Fruit fly (Drosophila melanogaster) whole organism, embryonic: ENCODE results near the gene ddbt.

Experiments used
- Adf1 ChIP-seq: fragments of 200-800 bp; sonication (Bioruptor generic); IDR thresholded peaks from 2 replicates; pipeline ENCODE4 v1.3.6; 2022; ENCODE audit warnings: missing biosample characterization, missing genetic modification characterization
- Atf6 ChIP-seq: fragments of 200-800 bp; sonication (Bioruptor generic); IDR thresholded peaks from 2 replicates; pipeline ENCODE4 v1.3.6; 2022; ENCODE audit warnings: missing biosample characterization, missing genetic modification characterization
- CG10274 ChIP-seq: fragments of 200-800 bp; sonication (Bioruptor generic); optimal IDR thresholded peaks from 3 replicates; lab custom pipeline; 2017; ENCODE audit warnings: missing biosample characterization, mild to moderate bottlenecking, missing genetic modification characterization
- CG10366 ChIP-seq: fragments of 200-800 bp; sonication (Bioruptor generic); IDR thresholded peaks from 2 replicates; pipeline ENCODE4 v1.3.6; 2022; ENCODE audit warnings: missing biosample characterization, missing genetic modification characterization
- CG11560 ChIP-seq: fragments of 200-800 bp; sonication (Bioruptor generic); IDR thresholded peaks from 3 replicates; pipeline ENCODE4 v1.3.6; 2022; ENCODE audit warnings: missing biosample characterization, missing genetic modification characterization
- CG12769 ChIP-seq: fragments of 200-800 bp; sonication (Bioruptor generic); optimal IDR thresholded peaks from 2 replicates; lab custom pipeline; 2019; ENCODE audit warnings: missing biosample characterization, mild to moderate bottlenecking, missing genetic modification characterization, moderate library complexity
- CG13287 ChIP-seq: fragments of 200-800 bp; sonication (Bioruptor generic); IDR thresholded peaks from 2 replicates; pipeline ENCODE4 v1.3.6; 2022; ENCODE audit warnings: missing biosample characterization, missing genetic modification characterization; ENCODE audit not compliant: partially characterized antibody
- CG13296 ChIP-seq: fragments of 200-800 bp; sonication (Bioruptor generic); optimal IDR thresholded peaks from 3 replicates; lab custom pipeline; 2018; ENCODE audit warnings: missing biosample characterization, mild to moderate bottlenecking, missing genetic modification characterization
- CG14667 ChIP-seq: fragments of 200-800 bp; sonication (Bioruptor generic); IDR thresholded peaks from 2 replicates; pipeline ENCODE4 v1.3.6; 2022; ENCODE audit warnings: missing biosample characterization, missing genetic modification characterization
- CG14965 ChIP-seq: fragments of 200-800 bp; sonication (Bioruptor generic); optimal IDR thresholded peaks from 2 replicates; lab custom pipeline; 2016; ENCODE audit warnings: missing biosample characterization, missing genetic modification characterization, borderline replicate concordance
- CG15514 ChIP-seq: fragments of 200-800 bp; sonication (Bioruptor generic); optimal IDR thresholded peaks from 3 replicates; lab custom pipeline; 2017; ENCODE audit warnings: missing biosample characterization, missing genetic modification characterization, mild to moderate bottlenecking, moderate library complexity, missing genetic modification reagents
- CG4404 ChIP-seq: fragments of 200-800 bp; sonication (Bioruptor generic); IDR thresholded peaks from 2 replicates; pipeline ENCODE4 v1.3.6; 2022; ENCODE audit warnings: missing biosample characterization, missing genetic modification characterization
- CG4820 ChIP-seq: fragments of 200-800 bp; sonication (Bioruptor generic); optimal IDR thresholded peaks from 3 replicates; lab custom pipeline; 2016; ENCODE audit warnings: missing biosample characterization, missing genetic modification characterization
- CG6683 ChIP-seq: fragments of 200-800 bp; sonication (Bioruptor generic); optimal IDR thresholded peaks from 2 replicates; lab custom pipeline; 2017; ENCODE audit warnings: missing biosample characterization, mild to moderate bottlenecking, missing genetic modification characterization, missing genetic modification reagents
- CG7839 ChIP-seq: fragments of 200-800 bp; sonication (Bioruptor generic); optimal IDR thresholded peaks from 3 replicates; lab custom pipeline; 2018; ENCODE audit warnings: missing biosample characterization, mild to moderate bottlenecking, missing genetic modification characterization, moderate library complexity
- CG7963 ChIP-seq: fragments of 200-800 bp; sonication (Bioruptor generic); IDR thresholded peaks from 3 replicates; pipeline ENCODE4 v1.3.6; 2022; ENCODE audit warnings: missing biosample characterization, missing genetic modification characterization; ENCODE audit not compliant: partially characterized antibody
- CG8478 ChIP-seq: fragments of >200 bp; optimal IDR thresholded peaks from 2 replicates; lab custom pipeline; 2018
- CG8765 ChIP-seq: fragments of 200-800 bp; sonication (Bioruptor generic); IDR thresholded peaks from 2 replicates; pipeline ENCODE4 v1.3.6; 2022; ENCODE audit warnings: missing biosample characterization, missing genetic modification characterization
- CG9817 ChIP-seq: fragments of 200-800 bp; sonication (Bioruptor generic); optimal IDR thresholded peaks from 2 replicates; lab custom pipeline; 2018; ENCODE audit warnings: missing biosample characterization, mild to moderate bottlenecking, missing genetic modification characterization, moderate library complexity
- CG9932 ChIP-seq: fragments of 200-800 bp; sonication (Bioruptor generic); IDR thresholded peaks from 2 replicates; pipeline ENCODE4 v1.3.6; 2022; ENCODE audit warnings: missing biosample characterization, missing genetic modification characterization
- CHES-1-like ChIP-seq: fragments of 200-800 bp; sonication (Bioruptor generic); optimal IDR thresholded peaks from 2 replicates; lab custom pipeline; 2016; ENCODE audit warnings: missing biosample characterization, missing genetic modification characterization
- Camta ChIP-seq: fragments of 200-800 bp; sonication (Bioruptor generic); optimal IDR thresholded peaks from 2 replicates; lab custom pipeline; 2016; ENCODE audit warnings: missing biosample characterization, missing genetic modification characterization
- Chrac-16 ChIP-seq: fragments of 200-800 bp; sonication (Bioruptor generic); optimal IDR thresholded peaks from 3 replicates; lab custom pipeline; 2016; ENCODE audit warnings: missing biosample characterization, missing genetic modification characterization
- E2f2 ChIP-seq: fragments of 200-800 bp; sonication (Bioruptor generic); IDR thresholded peaks from 2 replicates; pipeline ENCODE4 v1.3.6; 2022; ENCODE audit warnings: missing biosample characterization, missing genetic modification characterization
- Elba2 ChIP-seq: fragments of 200-800 bp; sonication (Bioruptor generic); optimal IDR thresholded peaks from 3 replicates; lab custom pipeline; 2016; ENCODE audit warnings: missing biosample characterization, missing genetic modification characterization
- Fer1 ChIP-seq: fragments of 200-800 bp; sonication (Bioruptor generic); optimal IDR thresholded peaks from 2 replicates; lab custom pipeline; 2017; ENCODE audit warnings: missing biosample characterization, mild to moderate bottlenecking, missing genetic modification characterization
- GATAe ChIP-seq: fragments of 200-800 bp; sonication (Bioruptor generic); conservative IDR thresholded peaks from 2 replicates; pipeline ENCODE4 v1.3.6; 2022; ENCODE audit warnings: missing biosample characterization, missing genetic modification characterization
- NFAT ChIP-seq: fragments of 200-800 bp; sonication (Bioruptor generic); IDR thresholded peaks from 2 replicates; pipeline ENCODE4 v1.3.6; 2022; ENCODE audit warnings: missing biosample characterization, missing genetic modification characterization
- Nf-YC ChIP-seq: fragments of 200-800 bp; optimal IDR thresholded peaks from 3 replicates; lab custom pipeline; 2019; ENCODE audit warnings: missing biosample characterization, mild to moderate bottlenecking, missing genetic modification characterization, moderate library complexity
- Pdp1 ChIP-seq, 2 experiments: fragments of 200-800 bp; sonication (Bioruptor generic); optimal IDR thresholded peaks; 3 replicates each; lab custom pipeline; 2016; ENCODE audit warnings: missing biosample characterization in 2 of 2, missing genetic modification characterization in 2 of 2, mild to moderate bottlenecking in 1 of 2, moderate library complexity in 1 of 2
- Ptx1 ChIP-seq: fragments of 200-800 bp; sonication (Bioruptor generic); IDR thresholded peaks from 2 replicates; pipeline ENCODE4 v1.3.6; 2022; ENCODE audit warnings: missing biosample characterization, missing genetic modification characterization
- Ravus ChIP-seq: fragments of 200-800 bp; sonication (Bioruptor generic); IDR thresholded peaks from 2 replicates; pipeline ENCODE4 v1.3.6; 2022; ENCODE audit warnings: missing biosample characterization, missing genetic modification characterization
- TFAM ChIP-seq: fragments of 200-800 bp; sonication (Bioruptor generic); optimal IDR thresholded peaks from 2 replicates; lab custom pipeline; 2017; ENCODE audit warnings: missing biosample characterization, missing genetic modification characterization, inconsistent platforms
- Taf1 ChIP-seq: fragments of 200-800 bp; sonication (Bioruptor generic); IDR thresholded peaks from 2 replicates; pipeline ENCODE4 v1.3.6; 2022; ENCODE audit warnings: missing biosample characterization, missing genetic modification characterization
- Usf ChIP-seq: fragments of 200-800 bp; sonication (Bioruptor generic); optimal IDR thresholded peaks from 2 replicates; lab custom pipeline; 2017; ENCODE audit warnings: missing genotype, missing biosample characterization, missing genetic modification characterization
- ac ChIP-seq: fragments of 200-800 bp; sonication (Bioruptor generic); optimal IDR thresholded peaks from 3 replicates; lab custom pipeline; 2017; ENCODE audit warnings: missing biosample characterization, mild to moderate bottlenecking, missing genetic modification characterization
- bigmax ChIP-seq: fragments of 200-800 bp; sonication (Bioruptor generic); optimal IDR thresholded peaks from 2 replicates; lab custom pipeline; 2018; ENCODE audit warnings: missing biosample characterization, mild to moderate bottlenecking, missing genetic modification characterization
- caup ChIP-seq: fragments of 200-800 bp; sonication (Bioruptor generic); optimal IDR thresholded peaks from 3 replicates; lab custom pipeline; 2017; ENCODE audit warnings: missing biosample characterization, mild to moderate bottlenecking, missing genetic modification characterization, moderate library complexity; ENCODE audit not compliant: severe bottlenecking
- croc ChIP-seq: fragments of 200-800 bp; sonication (Bioruptor generic); conservative IDR thresholded peaks from 3 replicates; pipeline ENCODE4 v1.3.6; 2022; ENCODE audit warnings: missing biosample characterization, missing genetic modification characterization
- cwo ChIP-seq: fragments of 200-800 bp; sonication (Bioruptor generic); optimal IDR thresholded peaks from 3 replicates; lab custom pipeline; 2017; ENCODE audit warnings: missing biosample characterization, missing genetic modification characterization, mild to moderate bottlenecking, moderate library complexity, missing genetic modification reagents
- dysf ChIP-seq: fragments of 200-800 bp; sonication (Bioruptor generic); IDR thresholded peaks from 3 replicates; pipeline ENCODE4 v1.3.6; 2022; ENCODE audit warnings: missing biosample characterization, missing genetic modification characterization
- peb ChIP-seq: fragments of 200-800 bp; sonication (Bioruptor generic); IDR thresholded peaks from 2 replicates; pipeline ENCODE4 v1.3.6; 2022; ENCODE audit warnings: missing biosample characterization, missing genetic modification characterization
- psq ChIP-seq: fragments of 200-800 bp; sonication (Bioruptor generic); optimal IDR thresholded peaks from 2 replicates; lab custom pipeline; 2017; ENCODE audit warnings: missing biosample characterization, missing genetic modification characterization
- pzg ChIP-seq: fragments of 200-800 bp; sonication (Bioruptor generic); optimal IDR thresholded peaks from 3 replicates; lab custom pipeline; 2018; ENCODE audit warnings: missing biosample characterization, mild to moderate bottlenecking, missing genetic modification characterization, moderate library complexity
- row ChIP-seq: fragments of 200-800 bp; sonication (Bioruptor generic); IDR thresholded peaks from 3 replicates; pipeline ENCODE4 v1.3.6; 2022; ENCODE audit warnings: missing biosample characterization, missing genetic modification characterization
- sc ChIP-seq, 3 experiments: fragments of >200 bp in 2 of 3; fragments of 200-800 bp in 1 of 3; sonication (Bioruptor generic) in 1 of 3; optimal IDR thresholded peaks; 2 replicates in 2 of 3; 3 replicates in 1 of 3; lab custom pipeline; 2017; ENCODE audit warnings: mild to moderate bottlenecking in 1 of 3, missing biosample characterization in 1 of 3, missing genetic modification characterization in 1 of 3, missing genetic modification reagents in 1 of 3
- slbo ChIP-seq: fragments of 200-800 bp; sonication (Bioruptor generic); IDR thresholded peaks from 2 replicates; pipeline ENCODE4 v1.3.6; 2022; ENCODE audit warnings: missing biosample characterization, missing genetic modification characterization
- sob ChIP-seq: fragments of 200-800 bp; sonication (Bioruptor generic); IDR thresholded peaks from 2 replicates; pipeline ENCODE4 v1.3.6; 2022; ENCODE audit warnings: missing biosample characterization, missing genetic modification characterization
- unc-4 ChIP-seq: fragments of 200-800 bp; sonication (Bioruptor generic); IDR thresholded peaks from 2 replicates; pipeline ENCODE4 v1.3.6; 2022; ENCODE audit warnings: missing biosample characterization, missing genetic modification characterization; ENCODE audit not compliant: partially characterized antibody
- usp ChIP-seq: fragments of >200 bp; optimal IDR thresholded peaks from 2 replicates; lab custom pipeline; 2017; ENCODE audit warnings: missing biosample characterization, missing genetic modification characterization
- wdn ChIP-seq: fragments of 200-800 bp; sonication (Bioruptor generic); IDR thresholded peaks from 2 replicates; pipeline ENCODE4 v1.3.6; 2022; ENCODE audit warnings: missing biosample characterization, missing genetic modification characterization

Gene ddbt

DNA sequence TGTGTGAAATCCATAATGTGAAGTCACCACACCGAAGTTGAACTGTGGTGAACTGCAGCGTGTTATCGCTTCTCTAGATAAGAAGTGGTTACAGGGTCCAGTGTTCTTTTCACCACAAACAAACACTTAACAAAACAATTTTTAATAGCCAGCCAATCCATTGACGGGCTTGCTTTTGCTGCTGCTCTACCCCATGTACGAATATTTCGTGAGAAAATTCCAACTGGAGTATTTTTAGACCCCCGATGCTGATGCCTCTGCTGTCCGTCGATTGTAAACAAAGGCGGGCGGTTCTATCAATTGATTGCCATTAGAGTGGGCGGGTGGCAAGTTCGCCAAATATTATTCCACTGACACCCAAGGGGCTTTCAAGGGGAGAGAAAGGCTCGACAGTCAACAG lies 22.2 kb downstream of the ddbt start (continued):
- TF ChIP-seq CG11560 (tag; lab: Robert Waterston, UW) (no peak), cwo (GFP tag; lab: Kevin White, UChicago) (peak; percentile 6), Ravus (GFP tag; lab: Robert Waterston, UW) (no peak), Usf (GFP tag; lab: Kevin White, UChicago) (no peak), peb (GFP tag; lab: Robert Waterston, UW) (no peak), CG7839 (tag; lab: Kevin White, UChicago) (no peak), CG8478 (lab: Kevin White, UChicago) (no peak), GATAe (GFP tag; lab: Robert Waterston, UW) (peak; percentile 55; the same call in 1 of the 2 replicates), CG9817 (peak; percentile 5), Adf1 (GFP tag; lab: Robert Waterston, UW) (no peak; the same call in 1 of the 2 replicates), sob (GFP tag; lab: Robert Waterston, UW) (0 out of 2 replicates have a peak, but pooled peaks have one; percentile 22), caup (GFP tag; lab: Kevin White, UChicago) (peak; percentile 8), CG13287 (GFP tag; lab: Robert Waterston, UW) (0 out of 2 replicates have a peak, but pooled peaks have one; percentile 12), NFAT (GFP tag; lab: Robert Waterston, UW) (no peak), CHES-1-like (peak; percentile 9), CG4820 (GFP tag; lab: Kevin White, UChicago) (no peak), CG12769 (tag; lab: Kevin White, UChicago) (peak; percentile 50), ac (GFP tag; lab: Kevin White, UChicago) (no peak), CG7963 (GFP tag; lab: Robert Waterston, UW) (no peak), Camta (GFP tag; lab: Kevin White, UChicago) (no peak), wdn (GFP tag; lab: Robert Waterston, UW) (0 out of 2 replicates have a peak, but pooled peaks have one; percentile 19), unc-4 (no peak), Atf6 (GFP tag; lab: Robert Waterston, UW) (0 out of 2 replicates have a peak, but pooled peaks have one; percentile 21), CG14965 (GFP tag; lab: Kevin White, UChicago) (no peak), CG13296 (no peak), Fer1 (GFP tag; lab: Kevin White, UChicago) (peak; percentile 44), Taf1 (GFP tag; lab: Robert Waterston, UW) (no peak), CG10366 (GFP tag; lab: Robert Waterston, UW) (peak; percentile 82), CG15514 (GFP tag; lab: Kevin White, UChicago) (peak; percentile 34), CG10274 (GFP tag; lab: Kevin White, UChicago) (no peak), pzg (GFP tag; lab: Kevin White, UChicago) (no peak), E2f2 (peak; percentile 35; the same call in 1 of the 2 replicates), Chrac-16 (GFP tag; lab: Kevin White, UChicago) (no peak), row (peak; percentile 41; the same call in 2 of the 3 replicates), dysf (GFP tag; lab: Robert Waterston, UW) (no peak), bigmax (no peak), Elba2 (GFP tag; lab: Kevin White, UChicago) (no peak), slbo (GFP tag; lab: Robert Waterston, UW) (peak; percentile 41; the same call in 1 of the 2 replicates), usp (GFP tag; lab: Kevin White, UChicago) (no peak), CG6683 (GFP tag; lab: Kevin White, UChicago) (no peak), CG8765 (no peak), CG4404 (GFP tag; lab: Robert Waterston, UW) (no peak), croc (GFP tag; lab: Robert Waterston, UW) (no peak), Nf-YC (tag; lab: Kevin White, UChicago) (peak; percentile 29), Pdp1 (GFP tag; optimal IDR thresholded peaks at IDR 0.05; lab: Kevin White, UChicago) (peak in 1 of 2 experiments; percentile 29), sc (optimal IDR thresholded peaks at IDR 0.05; lab: Kevin White, UChicago) (no peak), sc (GFP tag; optimal IDR thresholded peaks at IDR 0.05; lab: Kevin White, UChicago) (no peak), psq (no peak), Ptx1 (no peak), CG9932 (GFP tag; lab: Robert Waterston, UW) (peak; percentile 37; the same call in 1 of the 2 replicates), TFAM (GFP tag; lab: Kevin White, UChicago) (no peak), CG14667 (GFP tag; lab: Robert Waterston, UW) (no peak)
